Worm (Caenorhabditis elegans): ENCODE data around the gene T27A10.5.

ce11 chrX:3526712-3527111 lies 46.7 kb downstream of the T27A10.5 start:
- TF ChIP-seq zag-1 (tag; optimal IDR thresholded peaks at IDR 0.05) (no peak), nhr-237 (tag; optimal IDR thresholded peaks at IDR 0.05) (no peak), eor-1 (tag; optimal IDR thresholded peaks at IDR 0.05) (no peak), elt-3 (tag; optimal IDR thresholded peaks at IDR 0.05) (no peak), unc-62 (GFP tag; optimal IDR thresholded peaks at IDR 0.05) (no peak), egl-27 (tag; optimal IDR thresholded peaks at IDR 0.05) (no peak), daf-12 (tag; optimal IDR thresholded peaks at IDR 0.05) (no peak)
